Worm (Caenorhabditis elegans): ENCODE results near the gene F07B10.7.

F07B10.7 gene

ce11 chrV:11299406-11299805 lies 38.9 kb upstream of the F07B10.7 start:
- TF ChIP-seq K11D2.4 (GFP tag; IDR thresholded peaks at IDR 0.05): no peak
- no peak for TF ChIP-seq C06A6.2 (GFP tag; conservative IDR thresholded peaks at IDR 0.05)
- TF ChIP-seq ztf-6 (GFP tag; IDR thresholded peaks at IDR 0.05): no peak
- TF ChIP-seq hlh-26 (GFP tag; conservative IDR thresholded peaks at IDR 0.05): no peak
- TF ChIP-seq efl-1 (GFP tag; optimal IDR thresholded peaks at IDR 0.05): no peak
- TF ChIP-seq pha-4 (tag; optimal IDR thresholded peaks at IDR 0.05): no peak
- TF ChIP-seq sea-2 (GFP tag; IDR thresholded peaks at IDR 0.05): no peak
- no peak for TF ChIP-seq lin-26 (GFP tag; IDR thresholded peaks at IDR 0.05)

ce11 chrV:11298632-11299031 lies 38.1 kb upstream of the F07B10.7 start, which contains the start of gene T03F7.5:
T03F7.5 (minus strand) TSS chrV:11298732.
- TF ChIP-seq pha-4 (tag; optimal IDR thresholded peaks at IDR 0.05) (no peak), efl-1 (GFP tag; optimal IDR thresholded peaks at IDR 0.05) (no peak), hlh-12 (tag; optimal IDR thresholded peaks at IDR 0.05) (no peak), lsl-1 (GFP tag; optimal IDR thresholded peaks at IDR 0.05) (no peak), madf-3 (GFP tag; IDR thresholded peaks at IDR 0.05) (no peak), F55B11.4 (tag; optimal IDR thresholded peaks at IDR 0.05; ENCODE audit: borderline replicate concordance, insufficient read depth) (no peak), madf-6 (GFP tag; IDR thresholded peaks at IDR 0.05) (no peak), ztf-6 (GFP tag; IDR thresholded peaks at IDR 0.05) (no peak), ZK185.1 (tag; optimal IDR thresholded peaks at IDR 0.05; ENCODE audit: poor library complexity, severe bottlenecking) (no peak), nhr-120 (GFP tag; IDR thresholded peaks at IDR 0.05) (no peak), ztf-3 (GFP tag; optimal IDR thresholded peaks at IDR 0.05) (no peak), tbx-9 (tag; optimal IDR thresholded peaks at IDR 0.05; ENCODE audit: borderline replicate concordance) (no peak), gei-17 (GFP tag; optimal IDR thresholded peaks at IDR 0.05) (no peak), lin-35 (GFP tag; optimal IDR thresholded peaks at IDR 0.05) (no peak), K11D2.4 (GFP tag; IDR thresholded peaks at IDR 0.05) (no peak), lin-26 (GFP tag; IDR thresholded peaks at IDR 0.05) (no peak), nhr-90 (tag; optimal IDR thresholded peaks at IDR 0.05) (no peak), T07F8.4 (tag; optimal IDR thresholded peaks at IDR 0.05) (no peak)

ce11 chrV:11294393-11294792 lies 33.9 kb upstream of the F07B10.7 start, which contains the start of gene T03F7.6:
T03F7.6 (plus strand) TSS chrV:11294693.
- TF ChIP-seq ztf-26 (tag; optimal IDR thresholded peaks at IDR 0.05) (no peak), B0019.2 (GFP tag; conservative IDR thresholded peaks at IDR 0.05) (no peak), dox-1 (GFP tag; IDR thresholded peaks at IDR 0.05) (no peak), F57C9.4 (tag; optimal IDR thresholded peaks at IDR 0.05) (no peak)

- TF ChIP-seq K12H6.12 (tag; optimal IDR thresholded peaks at IDR 0.05) (no peak), hlh-26 (GFP tag; conservative IDR thresholded peaks at IDR 0.05) (no peak), madf-6 (GFP tag; IDR thresholded peaks at IDR 0.05) (no peak), chd-7 (tag; optimal IDR thresholded peaks at IDR 0.05) (no peak), somi-1 (GFP tag; optimal IDR thresholded peaks at IDR 0.05) (no peak), rec-8 (tag; optimal IDR thresholded peaks at IDR 0.05) (no peak), attf-6 (GFP tag; IDR thresholded peaks at IDR 0.05) (no peak), snpc-4 (GFP tag; optimal IDR thresholded peaks at IDR 0.05) (peak; percentile 3), snpc-4 (tag; optimal IDR thresholded peaks at IDR 0.05) (peak in 2 of 4 experiments; percentile 68 to 86), F49E8.2 (tag; optimal IDR thresholded peaks at IDR 0.05; ENCODE audit: insufficient read depth) (no peak), unc-130 (GFP tag; optimal IDR thresholded peaks at IDR 0.05) (no peak), snpc-1.1 (tag; optimal IDR thresholded peaks at IDR 0.05; ENCODE audit: insufficient read depth) (peak; percentile 24), mel-28 (tag; optimal IDR thresholded peaks at IDR 0.05; ENCODE audit: borderline replicate concordance) (no peak), zfh-2 (GFP tag; conservative IDR thresholded peaks at IDR 0.05) (no peak), athp-1 (tag; optimal IDR thresholded peaks at IDR 0.05) (no peak)
Measured at ce11 chrV:11292682-11293081, 32.2 kb upstream of the F07B10.7 start.
